Worm (Caenorhabditis elegans) whole organism, L2 larva: ENCODE data around the gene F32A5.8.

Experiments used
- F13H6.1 ChIP-seq: sonication (generic microtip); optimal IDR thresholded peaks from 2 replicates; lab custom pipeline; 2016; ENCODE audit warnings: missing genetic modification characterization, missing compliant biosample characterization
- Y55F3AM.14 ChIP-seq: fragments of 200-800 bp; sonication (Bioruptor generic); optimal IDR thresholded peaks from 2 replicates; lab custom pipeline; 2018; ENCODE audit warnings: mild to moderate bottlenecking, missing genetic modification characterization, missing compliant biosample characterization
- alr-1 ChIP-seq: fragments of 150-350 bp; optimal IDR thresholded peaks from 2 replicates; lab custom pipeline; 2014; ENCODE audit warnings: missing biosample characterization, missing genetic modification characterization
- aly-2 ChIP-seq: fragments of 150-350 bp; optimal IDR thresholded peaks from 2 replicates; lab custom pipeline; 2014; ENCODE audit warnings: missing biosample characterization, missing genetic modification characterization
- ama-1 ChIP-seq: fragments of 150-350 bp; optimal IDR thresholded peaks from 2 replicates; lab custom pipeline; 2018; ENCODE audit warnings: inconsistent platforms
- crh-2 ChIP-seq: sonication (generic microtip); optimal IDR thresholded peaks from 2 replicates; lab custom pipeline; 2017; ENCODE audit warnings: missing biosample characterization, missing genetic modification characterization
- dmd-4 ChIP-seq: sonication (generic microtip); optimal IDR thresholded peaks from 2 replicates; lab custom pipeline; 2017; ENCODE audit warnings: missing biosample characterization, missing genetic modification characterization
- egl-27 ChIP-seq: sonication (generic microtip); optimal IDR thresholded peaks from 3 replicates; lab custom pipeline; 2017; ENCODE audit warnings: missing biosample characterization, missing genetic modification reagents, missing genetic modification characterization
- elt-1 ChIP-seq: fragments of 150-350 bp; optimal IDR thresholded peaks from 2 replicates; lab custom pipeline; 2014; ENCODE audit warnings: missing biosample characterization, missing genetic modification characterization
- gmeb-1 ChIP-seq: fragments of 150-350 bp; optimal IDR thresholded peaks from 2 replicates; lab custom pipeline; 2014; ENCODE audit warnings: missing biosample characterization, missing genetic modification characterization
- lsy-2 ChIP-seq, 2 experiments: fragments of 150-350 bp in 1 of 2; sonication (generic microtip) in 1 of 2; optimal IDR thresholded peaks; 2 replicates each; lab custom pipeline; 2014 to 2017; ENCODE audit warnings: missing biosample characterization in 2 of 2, missing genetic modification characterization in 2 of 2
- mbf-1 ChIP-seq: sonication (generic microtip); optimal IDR thresholded peaks from 2 replicates; lab custom pipeline; 2017; ENCODE audit warnings: missing biosample characterization, missing genetic modification characterization
- mdl-1 ChIP-seq, 2 experiments: fragments of 150-350 bp in 1 of 2; sonication (generic microtip) in 1 of 2; optimal IDR thresholded peaks; 2 replicates each; lab custom pipeline; 2017; ENCODE audit warnings: missing biosample characterization in 2 of 2, missing genetic modification characterization in 2 of 2
- nhr-10 ChIP-seq: sonication (generic microtip); optimal IDR thresholded peaks from 2 replicates; lab custom pipeline; 2017; ENCODE audit warnings: missing biosample characterization, missing genetic modification characterization
- nhr-11 ChIP-seq: fragments of 150-350 bp; optimal IDR thresholded peaks from 2 replicates; lab custom pipeline; 2014; ENCODE audit warnings: missing biosample characterization, missing genetic modification characterization
- nhr-12 ChIP-seq: fragments of 150-350 bp; optimal IDR thresholded peaks from 2 replicates; lab custom pipeline; 2014; ENCODE audit warnings: missing biosample characterization, missing genetic modification characterization
- nhr-129 ChIP-seq: fragments of 150-350 bp; optimal IDR thresholded peaks from 2 replicates; lab custom pipeline; 2014; ENCODE audit warnings: missing biosample characterization, missing genetic modification characterization
- nhr-21 ChIP-seq: fragments of 150-350 bp; optimal IDR thresholded peaks from 2 replicates; lab custom pipeline; 2014; ENCODE audit warnings: missing biosample characterization, missing genetic modification characterization
- nhr-23 ChIP-seq: fragments of 150-350 bp; optimal IDR thresholded peaks from 2 replicates; lab custom pipeline; 2014; ENCODE audit warnings: missing biosample characterization, missing genetic modification reagents, missing genetic modification characterization
- nhr-25 ChIP-seq: fragments of 150-350 bp; sonication (generic microtip); optimal IDR thresholded peaks from 3 replicates; lab custom pipeline; 2014; ENCODE audit warnings: missing biosample characterization, missing genetic modification characterization
- nhr-6 ChIP-seq: fragments of 150-350 bp; optimal IDR thresholded peaks from 2 replicates; lab custom pipeline; 2014; ENCODE audit warnings: missing biosample characterization, missing genetic modification characterization
- nhr-77 ChIP-seq: fragments of 150-350 bp; optimal IDR thresholded peaks from 2 replicates; lab custom pipeline; 2014; ENCODE audit warnings: missing biosample characterization, missing genetic modification characterization
- peb-1 ChIP-seq: fragments of 150-350 bp; optimal IDR thresholded peaks from 2 replicates; lab custom pipeline; 2014; ENCODE audit warnings: missing biosample characterization, missing genetic modification characterization
- sem-4 ChIP-seq: fragments of 150-350 bp; optimal IDR thresholded peaks from 2 replicates; lab custom pipeline; 2014; ENCODE audit warnings: missing biosample characterization, missing genetic modification reagents, missing genetic modification characterization
- skn-1 ChIP-seq: sonication (generic microtip); optimal IDR thresholded peaks from 2 replicates; lab custom pipeline; 2017; ENCODE audit warnings: missing biosample characterization, missing genetic modification characterization
- sma-9 ChIP-seq, 2 experiments: fragments of 150-350 bp in 1 of 2; sonication (generic microtip) in 1 of 2; optimal IDR thresholded peaks; 2 replicates each; lab custom pipeline; 2014 to 2016; ENCODE audit warnings: missing genetic modification characterization in 2 of 2, mild to moderate bottlenecking in 1 of 2, missing biosample characterization in 1 of 2, missing compliant biosample characterization in 1 of 2, missing genetic modification reagents in 1 of 2, moderate library complexity in 1 of 2
- unc-39 ChIP-seq: fragments of 150-350 bp; optimal IDR thresholded peaks from 2 replicates; lab custom pipeline; 2014; ENCODE audit warnings: missing biosample characterization, missing genetic modification characterization
- unc-55 ChIP-seq: fragments of 150-350 bp; sonication (generic microtip); optimal IDR thresholded peaks from 3 replicates; lab custom pipeline; 2014; ENCODE audit warnings: missing biosample characterization, missing genetic modification reagents, missing genetic modification characterization
- unc-62 ChIP-seq: fragments of 150-350 bp; optimal IDR thresholded peaks from 2 replicates; lab custom pipeline; 2014; ENCODE audit warnings: missing biosample characterization, missing genetic modification reagents, missing genetic modification characterization
- zag-1 ChIP-seq: fragments of 150-350 bp; optimal IDR thresholded peaks from 2 replicates; lab custom pipeline; 2014; ENCODE audit warnings: missing biosample characterization, missing genetic modification characterization
- ztf-1 ChIP-seq: fragments of 200-800 bp; sonication (Bioruptor generic); conservative IDR thresholded peaks from 2 replicates; pipeline ENCODE4 v1.3.6; 2022; ENCODE audit warnings: missing genetic modification characterization, missing compliant biosample characterization
- ztf-4 ChIP-seq: fragments of 150-350 bp; optimal IDR thresholded peaks from 2 replicates; lab custom pipeline; 2014; ENCODE audit warnings: missing biosample characterization, missing genetic modification characterization

Gene F32A5.8

ce11 chrII:7211280-7211679 is 44.6 kb upstream of the F32A5.8 start, which contains the start of gene E04F6.8:
TSS of gene E04F6.8 (minus strand) at chrII:7211380.
- TF ChIP-seq nhr-129 (tag; lab: Kevin White, UChicago) (no peak), crh-2 (tag; lab: Kevin White, UChicago) (no peak), lsy-2 (tag; optimal IDR thresholded peaks at IDR 0.05; lab: Kevin White, UChicago) (peak in 1 of 2 experiments; percentile 36)

DNA sequence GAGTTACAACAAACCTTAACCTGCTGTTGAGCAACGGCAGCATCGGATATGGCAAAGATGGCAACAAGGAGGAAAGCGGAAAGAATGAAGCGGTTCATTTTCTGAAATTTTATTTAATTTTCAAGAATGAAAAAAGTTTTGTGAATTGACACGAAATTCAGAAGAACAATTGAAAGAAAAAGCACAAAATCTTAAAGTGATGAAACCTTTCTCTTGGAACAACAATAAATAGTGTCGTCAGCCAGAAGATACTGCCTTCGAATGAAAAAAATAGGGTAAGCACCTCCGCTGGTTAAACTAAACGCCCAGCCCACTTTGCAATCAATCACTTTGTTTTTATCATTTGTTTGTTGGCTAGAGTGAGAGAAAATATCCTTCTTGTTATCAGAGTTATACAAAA is 43.9 kb upstream of the F32A5.8 start, which contains the start of gene E04F6.9:
E04F6.9 (minus strand) TSS at position 101 of the 400 bp plus-strand sequence.
- TF ChIP-seq elt-1 (tag; lab: Kevin White, UChicago) = no peak
- TF ChIP-seq unc-39 (tag; lab: Kevin White, UChicago) = no peak

- no peak for TF ChIP-seq unc-62 (GFP tag; lab: Kevin White, UChicago)
- no peak for TF ChIP-seq nhr-11 (tag; lab: Kevin White, UChicago)
- no peak for TF ChIP-seq nhr-10 (tag; lab: Kevin White, UChicago)
- no peak for TF ChIP-seq ama-1
- no peak for TF ChIP-seq gmeb-1
- TF ChIP-seq, all 48 proteins: peak for 0
Observed at ce11 chrII:7217047-7217446, 38.9 kb upstream of the F32A5.8 start, which contains the start of gene E04F6.10. TSS of gene E04F6.10 (minus strand) at chrII:7217147.

ce11 chrII:7224074-7224473 is 31.8 kb upstream of the F32A5.8 start:
- TF ChIP-seq mdl-1 (tag; optimal IDR thresholded peaks at IDR 0.05; lab: Kevin White, UChicago) = no peak
- TF ChIP-seq nhr-129 (tag; lab: Kevin White, UChicago) = no peak
- TF ChIP-seq ztf-1 (GFP tag; lab: Robert Waterston, UW) = no peak
- TF ChIP-seq ztf-4 (tag; lab: Kevin White, UChicago) = no peak
- TF ChIP-seq nhr-6 (tag; lab: Kevin White, UChicago) = no peak
- TF ChIP-seq alr-1 (tag; lab: Kevin White, UChicago) = no peak
- no peak for TF ChIP-seq nhr-25
- TF ChIP-seq zag-1 (tag; lab: Kevin White, UChicago) = no peak
- no peak for TF ChIP-seq nhr-12 (tag; lab: Kevin White, UChicago)
- no peak for TF ChIP-seq lsy-2 (tag; optimal IDR thresholded peaks at IDR 0.05; lab: Kevin White, UChicago)

- no peak for TF ChIP-seq nhr-25
- no peak for TF ChIP-seq sem-4 (tag; lab: Kevin White, UChicago)
- no peak for TF ChIP-seq nhr-10 (tag; lab: Kevin White, UChicago)
- no peak for TF ChIP-seq nhr-23 (tag; lab: Kevin White, UChicago)
- no peak for TF ChIP-seq dmd-4
- TF ChIP-seq F13H6.1 (tag; lab: Kevin White, UChicago) = no peak
- no peak for TF ChIP-seq nhr-12 (tag; lab: Kevin White, UChicago)
- no peak for TF ChIP-seq nhr-21 (tag; lab: Kevin White, UChicago)
- no peak for TF ChIP-seq nhr-6 (tag; lab: Kevin White, UChicago)
- no peak for TF ChIP-seq sma-9 (GFP tag; optimal IDR thresholded peaks at IDR 0.05; lab: Kevin White, UChicago)
- TF ChIP-seq sma-9 (tag; optimal IDR thresholded peaks at IDR 0.05; lab: Kevin White, UChicago) = no peak
- TF ChIP-seq aly-2 = no peak
- no peak for TF ChIP-seq mdl-1 (tag; optimal IDR thresholded peaks at IDR 0.05; lab: Kevin White, UChicago)
- no peak for TF ChIP-seq nhr-77 (tag; lab: Kevin White, UChicago)
- TF ChIP-seq egl-27 (tag; lab: Kevin White, UChicago) = no peak
- no peak for TF ChIP-seq zag-1 (tag; lab: Kevin White, UChicago)
Observed at ce11 chrII:7225864-7226522, 29.9 kb upstream of the F32A5.8 start, which contains the start of gene clh-3. TSS of gene clh-3 (minus strand) at chrII:7225914.

- TF ChIP-seq unc-55 (GFP tag; lab: Kevin White, UChicago) = no peak
- peak; percentile 61 for TF ChIP-seq ama-1
- TF ChIP-seq alr-1 (tag; lab: Kevin White, UChicago) = no peak
- no peak for TF ChIP-seq nhr-12 (tag; lab: Kevin White, UChicago)
- no peak for TF ChIP-seq elt-1 (tag; lab: Kevin White, UChicago)
- no peak for TF ChIP-seq Y55F3AM.14 (GFP tag; lab: Kevin White, UChicago)
- TF ChIP-seq skn-1 (tag; lab: Kevin White, UChicago) = no peak
- TF ChIP-seq mbf-1 (tag; lab: Kevin White, UChicago) = no peak
- peak; percentile 1 for TF ChIP-seq F13H6.1 (tag; lab: Kevin White, UChicago)
- no peak for TF ChIP-seq unc-62 (GFP tag; lab: Kevin White, UChicago)
- no peak for TF ChIP-seq lsy-2 (tag; optimal IDR thresholded peaks at IDR 0.05; lab: Kevin White, UChicago)
- TF ChIP-seq nhr-129 (tag; lab: Kevin White, UChicago) = peak; percentile 24
- no peak for TF ChIP-seq peb-1 (tag; lab: Kevin White, UChicago)
Observed at ce11 chrII:7228646-7229200, 27.2 kb upstream of the F32A5.8 start, which contains the start of gene F32A5.4. TSS of gene F32A5.4 (plus strand) at chrII:7229150.
